6 worm cellular contexts compared by ENCODE assay signal in the genomic region with DNA sequence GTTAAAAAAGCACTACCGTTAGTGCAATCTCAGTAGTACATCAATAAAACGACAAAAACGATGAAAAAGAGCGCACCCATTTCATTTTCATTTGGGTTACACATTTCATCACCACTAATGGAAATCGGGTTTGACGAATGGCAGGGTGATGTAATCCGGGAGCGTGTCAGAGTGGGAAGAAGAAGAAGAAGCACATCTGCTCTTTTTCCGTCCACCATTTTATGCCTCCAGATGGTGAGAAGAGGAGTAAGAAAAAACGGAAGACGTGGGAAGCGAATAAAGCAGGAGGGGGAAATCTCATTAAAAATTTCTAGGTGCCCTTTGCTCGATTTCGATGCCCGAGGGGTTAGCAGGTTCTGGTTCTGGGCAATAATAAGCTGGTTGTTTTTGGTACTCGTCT.
TF ChIP-seq lines count a peak whose summit lies in the region.

No protein-coding gene starts in this region.

TF ChIP-seq in whole organism, L1 larva, 84 proteins besides CTCF, POLR2A, EP300 and RAD21:
- TF ChIP-seq zag-1 (tag; optimal IDR thresholded peaks at IDR 0.05; lab: Kevin White, UChicago) (no peak), lin-14 (GFP tag; optimal IDR thresholded peaks at IDR 0.05; lab: Kevin White, UChicago) (peak; percentile 33), ceh-63 (GFP tag; optimal IDR thresholded peaks at IDR 0.05; lab: Kevin White, UChicago) (peak; percentile 56), ceh-82 (tag; optimal IDR thresholded peaks at IDR 0.05; lab: Kevin White, UChicago) (peak in 1 of 3 experiments; percentile 26)

TF ChIP-seq in whole organism, L2 larva, 48 proteins besides CTCF, POLR2A, EP300 and RAD21:
- no peak for TF ChIP-seq ztf-4 (tag; optimal IDR thresholded peaks at IDR 0.05; lab: Kevin White, UChicago)
- TF ChIP-seq nhr-129 (tag; optimal IDR thresholded peaks at IDR 0.05; lab: Kevin White, UChicago), result peak; percentile 21
- no peak for TF ChIP-seq ztf-11 (tag; optimal IDR thresholded peaks at IDR 0.05; lab: Kevin White, UChicago)
- TF ChIP-seq mab-5 (tag; optimal IDR thresholded peaks at IDR 0.05; lab: Kevin White, UChicago), result no peak
- no peak for TF ChIP-seq unc-55 (GFP tag; optimal IDR thresholded peaks at IDR 0.05; lab: Kevin White, UChicago)
- no peak for TF ChIP-seq skn-1 (tag; optimal IDR thresholded peaks at IDR 0.05; lab: Kevin White, UChicago)
- TF ChIP-seq nhr-11 (tag; optimal IDR thresholded peaks at IDR 0.05; lab: Kevin White, UChicago), result no peak
TF ChIP-seq in whole organism, L2 larva: peak in this region for 1.

TF ChIP-seq in whole organism, L3 larva, 47 proteins besides CTCF, POLR2A, EP300 and RAD21:
- no peak for TF ChIP-seq nhr-237 (tag; optimal IDR thresholded peaks at IDR 0.05; lab: Kevin White, UChicago)
- TF ChIP-seq lin-39 (tag; optimal IDR thresholded peaks at IDR 0.05; lab: Kevin White, UChicago), result peak; percentile 16

TF ChIP-seq in whole organism, L4 larva, 104 proteins besides CTCF, POLR2A, EP300 and RAD21:
- TF ChIP-seq dmd-8 (GFP tag; IDR thresholded peaks at IDR 0.05; lab: Robert Waterston, UW) (no peak), aha-1 (tag; lab: Kevin White, UChicago) (peak; percentile 74)

TF ChIP-seq in whole organism, late embryonic, 69 proteins besides CTCF, POLR2A, EP300 and RAD21:
- no peak for TF ChIP-seq lim-6 (tag; optimal IDR thresholded peaks at IDR 0.05; lab: Kevin White, UChicago)
- no peak for TF ChIP-seq ets-4 (tag; optimal IDR thresholded peaks at IDR 0.05; lab: Kevin White, UChicago)
- TF ChIP-seq ceh-6 (GFP tag; optimal IDR thresholded peaks at IDR 0.05; lab: Kevin White, UChicago), result no peak
- peak; percentile 8 for TF ChIP-seq ceh-31 (tag; optimal IDR thresholded peaks at IDR 0.05; lab: Kevin White, UChicago)
- peak; percentile 42 for TF ChIP-seq unc-42 (tag; optimal IDR thresholded peaks at IDR 0.05; lab: Kevin White, UChicago)

TF ChIP-seq in whole organism, mixed stage, embryonic, 35 proteins besides CTCF, POLR2A, EP300 and RAD21:
- TF ChIP-seq ces-1 (GFP tag; optimal IDR thresholded peaks at IDR 0.05; lab: Kevin White, UChicago) (peak; percentile 81), bed-3 (GFP tag; optimal IDR thresholded peaks at IDR 0.05; lab: Kevin White, UChicago) (no peak)
